Fruit fly (Drosophila melanogaster) whole organism, embryonic: ENCODE measurements around the gene CG31832.
A peak's percentile ranks its signal among the peaks of the same experiment; 100 is the strongest.

ENCODE experiments used
- ATbp ChIP-seq: fragments of 200-800 bp; sonication (Bioruptor generic); optimal IDR thresholded peaks from 2 replicates; lab custom pipeline; 2017; ENCODE audit warnings: missing biosample characterization, mild to moderate bottlenecking, missing genetic modification characterization, missing genetic modification reagents
- Bgb ChIP-seq: fragments of 200-800 bp; sonication (Bioruptor generic); IDR thresholded peaks from 2 replicates; pipeline ENCODE4 v1.3.6; 2022; ENCODE audit warnings: missing biosample characterization, missing genetic modification characterization; ENCODE audit not compliant: partially characterized antibody
- CG10147 ChIP-seq: fragments of 200-800 bp; sonication (Bioruptor generic); optimal IDR thresholded peaks from 2 replicates; lab custom pipeline; 2019; ENCODE audit warnings: missing biosample characterization, mild to moderate bottlenecking, missing genetic modification characterization, moderate library complexity
- CG10209 ChIP-seq: fragments of 200-800 bp; sonication (Bioruptor generic); optimal IDR thresholded peaks from 3 replicates; lab custom pipeline; 2017; ENCODE audit warnings: missing biosample characterization, mild to moderate bottlenecking, missing genetic modification characterization, missing genetic modification reagents
- CG10565 ChIP-seq: fragments of 200-800 bp; sonication (Bioruptor generic); optimal IDR thresholded peaks from 3 replicates; lab custom pipeline; 2016; ENCODE audit warnings: missing biosample characterization, mild to moderate bottlenecking, missing genetic modification characterization
- CG11085 ChIP-seq: fragments of 200-800 bp; sonication (Bioruptor generic); IDR thresholded peaks from 2 replicates; pipeline ENCODE4 v1.3.6; 2022; ENCODE audit warnings: missing biosample characterization, missing genetic modification characterization
- CG12769 ChIP-seq: fragments of 200-800 bp; sonication (Bioruptor generic); optimal IDR thresholded peaks from 2 replicates; lab custom pipeline; 2019; ENCODE audit warnings: missing biosample characterization, mild to moderate bottlenecking, missing genetic modification characterization, moderate library complexity
- CG14667 ChIP-seq: fragments of 200-800 bp; sonication (Bioruptor generic); IDR thresholded peaks from 2 replicates; pipeline ENCODE4 v1.3.6; 2022; ENCODE audit warnings: missing biosample characterization, missing genetic modification characterization
- CG15011 ChIP-seq: fragments of 200-800 bp; sonication (Bioruptor generic); optimal IDR thresholded peaks from 3 replicates; lab custom pipeline; 2018; ENCODE audit warnings: missing biosample characterization, mild to moderate bottlenecking, missing genetic modification characterization
- CG1529 ChIP-seq: fragments of 200-800 bp; sonication (Bioruptor generic); optimal IDR thresholded peaks from 3 replicates; lab custom pipeline; 2018; ENCODE audit warnings: missing biosample characterization, missing genetic modification characterization
- CG17612 ChIP-seq: fragments of 200-800 bp; sonication (Bioruptor generic); IDR thresholded peaks from 2 replicates; pipeline ENCODE4 v1.3.6; 2022; ENCODE audit warnings: missing biosample characterization, missing genetic modification characterization
- CG30431 ChIP-seq: fragments of 200-800 bp; sonication (Bioruptor generic); optimal IDR thresholded peaks from 2 replicates; lab custom pipeline; 2017; ENCODE audit warnings: missing biosample characterization, missing genetic modification characterization
- CG3726 ChIP-seq: fragments of 200-800 bp; sonication (Bioruptor generic); IDR thresholded peaks from 3 replicates; pipeline ENCODE4, ENCODE4 v1.3.6; 2022; ENCODE audit warnings: missing biosample characterization, missing genetic modification characterization
- CG3847 ChIP-seq: fragments of 200-800 bp; sonication (Bioruptor generic); IDR thresholded peaks from 2 replicates; pipeline ENCODE4 v1.3.6; 2022; ENCODE audit warnings: missing biosample characterization, missing genetic modification characterization
- CG4854 ChIP-seq: fragments of 200-800 bp; sonication (Bioruptor generic); optimal IDR thresholded peaks from 2 replicates; lab custom pipeline; 2016; ENCODE audit warnings: missing biosample characterization, missing genetic modification characterization, inconsistent platforms
- CG7839 ChIP-seq: fragments of 200-800 bp; sonication (Bioruptor generic); optimal IDR thresholded peaks from 3 replicates; lab custom pipeline; 2018; ENCODE audit warnings: missing biosample characterization, mild to moderate bottlenecking, missing genetic modification characterization, moderate library complexity
- Chrac-16 ChIP-seq: fragments of 200-800 bp; sonication (Bioruptor generic); optimal IDR thresholded peaks from 3 replicates; lab custom pipeline; 2016; ENCODE audit warnings: missing biosample characterization, missing genetic modification characterization
- CrebB ChIP-seq: fragments of 200-800 bp; sonication (Bioruptor generic); optimal IDR thresholded peaks from 3 replicates; lab custom pipeline; 2018; ENCODE audit warnings: missing biosample characterization, mild to moderate bottlenecking, missing genetic modification characterization
- Dek ChIP-seq: fragments of 200-800 bp; sonication (Bioruptor generic); optimal IDR thresholded peaks from 3 replicates; lab custom pipeline; 2019; ENCODE audit warnings: missing biosample characterization, mild to moderate bottlenecking, missing genetic modification characterization, moderate library complexity
- E2f1 ChIP-seq: fragments of 200-800 bp; sonication (Bioruptor generic); IDR thresholded peaks from 2 replicates; pipeline ENCODE4 v1.3.6; 2022; ENCODE audit warnings: missing biosample characterization, missing genetic modification characterization
- Ets97D ChIP-seq: fragments of 200-800 bp; sonication (Bioruptor generic); optimal IDR thresholded peaks from 3 replicates; lab custom pipeline; 2016; ENCODE audit warnings: missing biosample characterization, missing genetic modification characterization
- H15 ChIP-seq: fragments of 200-800 bp; sonication (Bioruptor generic); IDR thresholded peaks from 3 replicates; pipeline ENCODE4 v1.3.6; 2022; ENCODE audit warnings: missing biosample characterization, missing genetic modification characterization
- HLH4C ChIP-seq: fragments of 200-800 bp; sonication (Bioruptor generic); IDR thresholded peaks from 3 replicates; pipeline ENCODE4 v1.3.6; 2022; ENCODE audit warnings: missing biosample characterization, missing genetic modification characterization; ENCODE audit not compliant: partially characterized antibody
- Hr3 ChIP-seq: fragments of 200-800 bp; sonication (Bioruptor generic); optimal IDR thresholded peaks from 3 replicates; lab custom pipeline; 2016; ENCODE audit warnings: missing biosample characterization, missing genetic modification characterization
- Lim3 ChIP-seq: fragments of 200-800 bp; sonication (Bioruptor generic); IDR thresholded peaks from 2 replicates; pipeline ENCODE4 v1.3.6; 2022; ENCODE audit warnings: missing biosample characterization, missing genetic modification characterization
- Lpt ChIP-seq: fragments of >200 bp; optimal IDR thresholded peaks from 2 replicates; lab custom pipeline; 2018; ENCODE audit warnings: missing biosample characterization, missing genetic modification characterization
- Neu2 ChIP-seq: fragments of 200-800 bp; sonication (Bioruptor generic); optimal IDR thresholded peaks from 3 replicates; lab custom pipeline; 2016; ENCODE audit warnings: missing biosample characterization, missing genetic modification characterization, borderline replicate concordance
- ab ChIP-seq: fragments of 200-800 bp; sonication (Bioruptor generic); optimal IDR thresholded peaks from 2 replicates; lab custom pipeline; 2016; ENCODE audit warnings: missing biosample characterization, missing genetic modification characterization
- abd-A ChIP-seq: fragments of 200-800 bp; sonication (Bioruptor generic); optimal IDR thresholded peaks from 3 replicates; lab custom pipeline; 2019; ENCODE audit warnings: missing biosample characterization, mild to moderate bottlenecking, missing genetic modification characterization, moderate library complexity
- ac ChIP-seq: fragments of 200-800 bp; sonication (Bioruptor generic); optimal IDR thresholded peaks from 3 replicates; lab custom pipeline; 2017; ENCODE audit warnings: missing biosample characterization, mild to moderate bottlenecking, missing genetic modification characterization
- br ChIP-seq: fragments of >200 bp; optimal IDR thresholded peaks from 2 replicates; lab custom pipeline; 2017
- caup ChIP-seq: fragments of 200-800 bp; sonication (Bioruptor generic); optimal IDR thresholded peaks from 3 replicates; lab custom pipeline; 2017; ENCODE audit warnings: missing biosample characterization, mild to moderate bottlenecking, missing genetic modification characterization, moderate library complexity; ENCODE audit not compliant: severe bottlenecking
- emc ChIP-seq: fragments of 200-800 bp; sonication (Bioruptor generic); optimal IDR thresholded peaks from 2 replicates; lab custom pipeline; 2016; ENCODE audit warnings: missing biosample characterization, missing genetic modification characterization
- fd64A ChIP-seq: fragments of 200-800 bp; sonication (Bioruptor generic); optimal IDR thresholded peaks from 3 replicates; lab custom pipeline; 2018; ENCODE audit warnings: missing biosample characterization, mild to moderate bottlenecking, missing genetic modification characterization
- fru ChIP-seq: fragments of >200 bp; optimal IDR thresholded peaks from 2 replicates; lab custom pipeline; 2017
- gcm ChIP-seq: fragments of 200-800 bp; sonication (Bioruptor generic); optimal IDR thresholded peaks from 2 replicates; lab custom pipeline; 2019; ENCODE audit warnings: missing biosample characterization, mild to moderate bottlenecking, missing genetic modification characterization, moderate library complexity
- gem ChIP-seq: fragments of 200-800 bp; sonication (Bioruptor generic); optimal IDR thresholded peaks from 2 replicates; lab custom pipeline; 2019; ENCODE audit warnings: missing biosample characterization, mild to moderate bottlenecking, missing genetic modification characterization, moderate library complexity
- ken ChIP-seq: fragments of 200-800 bp; sonication (Bioruptor generic); IDR thresholded peaks from 3 replicates; pipeline ENCODE4 v1.3.6; 2022; ENCODE audit warnings: missing biosample characterization, missing genetic modification characterization
- nau ChIP-seq: fragments of 200-800 bp; sonication (Bioruptor generic); optimal IDR thresholded peaks from 3 replicates; lab custom pipeline; 2017; ENCODE audit warnings: missing biosample characterization, mild to moderate bottlenecking, missing genetic modification characterization, missing genetic modification reagents
- odd ChIP-seq: fragments of 200-800 bp; sonication (Bioruptor generic); optimal IDR thresholded peaks from 2 replicates; lab custom pipeline; 2017; ENCODE audit warnings: missing biosample characterization, mild to moderate bottlenecking, missing genetic modification characterization
- org-1 ChIP-seq: fragments of 200-800 bp; sonication (Bioruptor generic); optimal IDR thresholded peaks from 2 replicates; lab custom pipeline; 2017; ENCODE audit warnings: missing biosample characterization, missing genetic modification characterization
- repo ChIP-seq: fragments of 200-800 bp; sonication (Bioruptor generic); optimal IDR thresholded peaks from 2 replicates; lab custom pipeline; 2016; ENCODE audit warnings: missing biosample characterization, missing genetic modification characterization
- sd ChIP-seq: fragments of 200-800 bp; sonication (Bioruptor generic); optimal IDR thresholded peaks from 3 replicates; lab custom pipeline; 2018; ENCODE audit warnings: missing biosample characterization, mild to moderate bottlenecking, missing genetic modification characterization, moderate library complexity
- tna ChIP-seq: fragments of 200-800 bp; sonication (Bioruptor generic); IDR thresholded peaks from 2 replicates; pipeline ENCODE4 v1.3.6; 2022; ENCODE audit warnings: missing biosample characterization, missing genetic modification characterization; ENCODE audit not compliant: partially characterized antibody
- toy ChIP-seq: fragments of 200-800 bp; sonication (Bioruptor generic); IDR thresholded peaks from 2 replicates; pipeline ENCODE4 v1.3.6; 2022; ENCODE audit warnings: missing biosample characterization, missing genetic modification characterization
- trem ChIP-seq: fragments of 200-800 bp; optimal IDR thresholded peaks from 3 replicates; lab custom pipeline; 2019; ENCODE audit warnings: missing biosample characterization, mild to moderate bottlenecking, missing genetic modification characterization, moderate library complexity
- trh ChIP-seq: fragments of 200-800 bp; sonication (Bioruptor generic); optimal IDR thresholded peaks from 2 replicates; lab custom pipeline; 2016; ENCODE audit warnings: missing biosample characterization, missing genetic modification characterization
- unc-4 ChIP-seq: fragments of 200-800 bp; sonication (Bioruptor generic); IDR thresholded peaks from 2 replicates; pipeline ENCODE4 v1.3.6; 2022; ENCODE audit warnings: missing biosample characterization, missing genetic modification characterization; ENCODE audit not compliant: partially characterized antibody

CG31832 gene

DNA sequence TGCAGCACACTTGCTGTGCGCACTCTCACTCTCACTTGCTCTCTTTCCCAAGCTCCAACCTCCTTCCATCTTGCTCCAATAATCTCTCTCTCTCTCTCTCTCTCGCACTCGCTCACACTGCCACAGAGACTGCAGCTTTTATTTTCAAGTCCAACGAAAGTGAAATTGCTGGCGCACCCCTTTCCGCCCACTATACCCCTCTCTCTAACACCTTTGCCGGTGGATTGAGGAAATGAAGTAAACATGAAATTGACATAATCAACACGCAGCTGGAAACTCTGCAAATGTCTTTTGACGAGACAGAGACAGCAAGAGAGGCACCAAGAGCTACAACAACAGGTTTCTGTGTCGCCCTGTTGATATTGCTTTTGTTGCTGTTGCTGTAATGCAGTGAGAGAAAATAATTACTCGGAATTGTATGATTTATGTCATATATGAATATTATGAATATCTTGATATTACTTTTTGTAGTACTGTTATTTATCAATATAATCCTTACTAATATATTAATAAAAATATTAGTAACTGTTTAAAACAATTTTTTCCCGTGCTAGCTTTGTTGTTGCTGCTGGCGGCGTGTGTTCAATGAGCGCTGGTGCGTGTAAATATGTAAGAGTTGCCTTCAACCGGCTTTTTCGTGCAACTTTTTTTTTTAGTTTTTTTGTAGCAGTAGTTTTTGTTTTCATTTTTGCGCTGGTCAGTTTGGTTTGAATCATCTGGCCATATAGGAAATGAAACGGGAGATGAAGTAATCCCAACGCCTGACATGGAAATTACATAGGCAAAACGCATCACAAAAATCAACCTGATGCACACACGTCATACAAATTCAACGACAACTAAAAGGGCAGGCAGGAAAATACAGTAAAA, 35.7 kb downstream of the CG31832 start (continued):
- TF ChIP-seq trh: peak; percentile 77
- TF ChIP-seq Ets97D (GFP tag; lab: Kevin White, UChicago): no peak
- peak; percentile 75 for TF ChIP-seq odd (GFP tag; lab: Kevin White, UChicago)
- peak; percentile 80 for TF ChIP-seq CrebB (tag; lab: Kevin White, UChicago)
- peak; percentile 91 for TF ChIP-seq fd64A (GFP tag; lab: Kevin White, UChicago)
- peak; percentile 85 for TF ChIP-seq Lim3
- peak; percentile 76 for TF ChIP-seq CG12769 (tag; lab: Kevin White, UChicago)
- TF ChIP-seq Dek (tag; lab: Kevin White, UChicago): peak; percentile 87
- peak; percentile 98 for TF ChIP-seq abd-A (tag; lab: Kevin White, UChicago)
- TF ChIP-seq toy (GFP tag; lab: Robert Waterston, UW): peak; percentile 68
- peak; percentile 80 for TF ChIP-seq ken (GFP tag; lab: Robert Waterston, UW)
- peak; percentile 83 for TF ChIP-seq caup (GFP tag; lab: Kevin White, UChicago)
- no peak for TF ChIP-seq emc (GFP tag; lab: Kevin White, UChicago)
- peak; percentile 9; the same call in 1 of the 2 replicates for TF ChIP-seq tna (GFP tag; lab: Robert Waterston, UW)
- peak; percentile 85 for TF ChIP-seq gcm (GFP tag; lab: Kevin White, UChicago)
- no peak for TF ChIP-seq ac (GFP tag; lab: Kevin White, UChicago)
- TF ChIP-seq repo (GFP tag; lab: Kevin White, UChicago): peak; percentile 43
- peak; percentile 97 for TF ChIP-seq gem (tag; lab: Kevin White, UChicago)
- peak; percentile 86 for TF ChIP-seq nau (GFP tag; lab: Kevin White, UChicago)
- peak; percentile 74 for TF ChIP-seq CG15011 (GFP tag; lab: Kevin White, UChicago)
- TF ChIP-seq CG30431 (GFP tag; lab: Kevin White, UChicago): peak; percentile 68
- no peak for TF ChIP-seq Neu2
- TF ChIP-seq Hr3 (GFP tag; lab: Kevin White, UChicago): peak; percentile 93
- TF ChIP-seq CG17612: peak; percentile 68
- TF ChIP-seq CG3847 (GFP tag; lab: Robert Waterston, UW): peak; percentile 78
- no peak for TF ChIP-seq fru
- TF ChIP-seq CG10147: peak; percentile 78
- peak; percentile 83 for TF ChIP-seq Chrac-16 (GFP tag; lab: Kevin White, UChicago)
- no peak for TF ChIP-seq br (lab: Kevin White, UChicago)
- peak; percentile 78 for TF ChIP-seq trem (tag; lab: Kevin White, UChicago)
- no peak for TF ChIP-seq Lpt (GFP tag; lab: Kevin White, UChicago)
- TF ChIP-seq CG7839 (tag; lab: Kevin White, UChicago): peak; percentile 95
- no peak for TF ChIP-seq unc-4 (GFP tag; lab: Robert Waterston, UW)
- TF ChIP-seq org-1 (GFP tag; lab: Kevin White, UChicago): peak; percentile 86
- TF ChIP-seq CG10209 (GFP tag; lab: Kevin White, UChicago): peak; percentile 90
- peak; percentile 73 for TF ChIP-seq CG11085 (GFP tag; lab: Robert Waterston, UW)
- peak; percentile 93 for TF ChIP-seq E2f1
- TF ChIP-seq ab (GFP tag; lab: Kevin White, UChicago): peak; percentile 26
- peak; percentile 42 for TF ChIP-seq CG10565 (GFP tag; lab: Kevin White, UChicago)
- TF ChIP-seq CG3726: peak; percentile 89
- peak; percentile 87 for TF ChIP-seq CG1529 (GFP tag; lab: Kevin White, UChicago)
- peak; percentile 61 for TF ChIP-seq CG4854
- TF ChIP-seq Bgb (GFP tag; lab: Robert Waterston, UW): peak; percentile 24; the same call in 1 of the 2 replicates
- TF ChIP-seq H15: peak; percentile 89
- peak; percentile 84 for TF ChIP-seq sd
- peak; percentile 95 for TF ChIP-seq ATbp (GFP tag; lab: Kevin White, UChicago)
- no peak for TF ChIP-seq HLH4C (GFP tag; lab: Robert Waterston, UW)
- TF ChIP-seq CG14667 (GFP tag; lab: Robert Waterston, UW): peak; percentile 94
